Fruit fly (Drosophila melanogaster) whole organism, embryonic: ENCODE measurements around the gene Kat60.

ENCODE experiments used
- Aef1 ChIP-seq: fragments of 200-800 bp; sonication (Bioruptor generic); IDR thresholded peaks from 3 replicates; pipeline ENCODE4 v1.3.6; 2022; ENCODE audit warnings: missing biosample characterization, missing genetic modification characterization
- Antp ChIP-seq: fragments of 200-800 bp; sonication (Bioruptor generic); optimal IDR thresholded peaks from 3 replicates; lab custom pipeline; 2016; ENCODE audit warnings: missing biosample characterization, missing genetic modification characterization
- B-H2 ChIP-seq: fragments of 200-800 bp; sonication (Bioruptor generic); optimal IDR thresholded peaks from 2 replicates; lab custom pipeline; 2018; ENCODE audit warnings: missing biosample characterization, mild to moderate bottlenecking, missing genetic modification characterization
- CG10274 ChIP-seq: fragments of 200-800 bp; sonication (Bioruptor generic); optimal IDR thresholded peaks from 3 replicates; lab custom pipeline; 2017; ENCODE audit warnings: missing biosample characterization, mild to moderate bottlenecking, missing genetic modification characterization
- CG10321 ChIP-seq: fragments of 200-800 bp; sonication (Bioruptor generic); IDR thresholded peaks from 2 replicates; pipeline ENCODE4 v1.3.6; 2022; ENCODE audit warnings: missing biosample characterization, missing genetic modification characterization
- CG12299 ChIP-seq: fragments of 200-800 bp; sonication (Bioruptor generic); optimal IDR thresholded peaks from 2 replicates; lab custom pipeline; 2018; ENCODE audit warnings: missing biosample characterization, mild to moderate bottlenecking, missing genetic modification characterization
- CG12744 ChIP-seq: fragments of 200-800 bp; sonication (Bioruptor generic); optimal IDR thresholded peaks from 2 replicates; lab custom pipeline; 2016; ENCODE audit warnings: missing biosample characterization, missing genetic modification characterization
- CG14667 ChIP-seq: fragments of 200-800 bp; sonication (Bioruptor generic); IDR thresholded peaks from 2 replicates; pipeline ENCODE4 v1.3.6; 2022; ENCODE audit warnings: missing biosample characterization, missing genetic modification characterization
- CG15514 ChIP-seq: fragments of 200-800 bp; sonication (Bioruptor generic); optimal IDR thresholded peaks from 3 replicates; lab custom pipeline; 2017; ENCODE audit warnings: missing biosample characterization, missing genetic modification characterization, mild to moderate bottlenecking, moderate library complexity, missing genetic modification reagents
- CG1603 ChIP-seq: fragments of 200-800 bp; sonication (Bioruptor generic); optimal IDR thresholded peaks from 2 replicates; lab custom pipeline; 2019; ENCODE audit warnings: missing biosample characterization, mild to moderate bottlenecking, missing genetic modification characterization, moderate library complexity
- CG17802 ChIP-seq: fragments of 200-800 bp; sonication (Bioruptor generic); optimal IDR thresholded peaks from 2 replicates; lab custom pipeline; 2018; ENCODE audit warnings: missing biosample characterization, mild to moderate bottlenecking, missing genetic modification characterization, moderate library complexity
- CG18599 ChIP-seq: fragments of 200-800 bp; sonication (Bioruptor generic); optimal IDR thresholded peaks from 3 replicates; lab custom pipeline; 2017; ENCODE audit warnings: missing biosample characterization, missing genetic modification characterization, mild to moderate bottlenecking, moderate library complexity, missing genetic modification reagents
- CG2120 ChIP-seq: fragments of 200-800 bp; sonication (Bioruptor generic); optimal IDR thresholded peaks from 3 replicates; lab custom pipeline; 2016; ENCODE audit warnings: missing biosample characterization, missing genetic modification characterization
- CG32767 ChIP-seq: fragments of 200-800 bp; sonication (Bioruptor generic); IDR thresholded peaks from 2 replicates; pipeline ENCODE4 v1.3.6; 2022; ENCODE audit warnings: missing biosample characterization, missing genetic modification characterization
- CG3407 ChIP-seq: fragments of 200-800 bp; sonication (Bioruptor generic); optimal IDR thresholded peaks from 2 replicates; lab custom pipeline; 2018; ENCODE audit warnings: missing biosample characterization, mild to moderate bottlenecking, missing genetic modification characterization
- CG4328 ChIP-seq: fragments of 200-800 bp; sonication (Bioruptor generic); optimal IDR thresholded peaks from 3 replicates; lab custom pipeline; 2017; ENCODE audit warnings: missing biosample characterization, missing genetic modification reagents, missing genetic modification characterization
- CG4707 ChIP-seq: fragments of 200-800 bp; sonication (Bioruptor generic); optimal IDR thresholded peaks from 2 replicates; lab custom pipeline; 2018; ENCODE audit warnings: missing biosample characterization, mild to moderate bottlenecking, missing genetic modification characterization, moderate library complexity
- CG8290 ChIP-seq, 3 experiments: fragments of 200-800 bp; sonication (Bioruptor generic); optimal IDR thresholded peaks; 2 replicates each; lab custom pipeline; 2016 to 2019; ENCODE audit warnings: missing biosample characterization in 3 of 3, missing genetic modification characterization in 3 of 3, mild to moderate bottlenecking in 2 of 3, moderate library complexity in 1 of 3
- CG8924 ChIP-seq: fragments of 200-800 bp; optimal IDR thresholded peaks from 3 replicates; lab custom pipeline; 2019; ENCODE audit warnings: missing biosample characterization, mild to moderate bottlenecking, missing genetic modification characterization, moderate library complexity
- Dfd ChIP-seq, 2 experiments: fragments of >200 bp; optimal IDR thresholded peaks; 2 replicates each; lab custom pipeline; 2017; ENCODE audit warnings: missing biosample characterization in 2 of 2, missing genetic modification characterization in 2 of 2
- H2.0 ChIP-seq: fragments of 200-800 bp; sonication (Bioruptor generic); IDR thresholded peaks from 2 replicates; pipeline ENCODE4 v1.3.6; 2022; ENCODE audit warnings: missing biosample characterization, missing genetic modification characterization
- HLH3B ChIP-seq: fragments of 200-800 bp; sonication (Bioruptor generic); IDR thresholded peaks from 2 replicates; pipeline ENCODE4 v1.3.6; 2022; ENCODE audit warnings: missing biosample characterization, missing genetic modification characterization
- HmgD ChIP-seq: fragments of 200-800 bp; sonication (Bioruptor generic); optimal IDR thresholded peaks from 3 replicates; lab custom pipeline; 2016; ENCODE audit warnings: missing biosample characterization, missing genetic modification characterization
- Hr3 ChIP-seq: fragments of 200-800 bp; sonication (Bioruptor generic); optimal IDR thresholded peaks from 3 replicates; lab custom pipeline; 2016; ENCODE audit warnings: missing biosample characterization, missing genetic modification characterization
- Hr51 ChIP-seq, 2 experiments: fragments of 200-800 bp; sonication (Bioruptor generic); optimal IDR thresholded peaks; 2 replicates in 1 of 2; 3 replicates in 1 of 2; lab custom pipeline; 2016 to 2018; ENCODE audit warnings: missing biosample characterization in 2 of 2, missing genetic modification characterization in 2 of 2, mild to moderate bottlenecking in 1 of 2, moderate library complexity in 1 of 2
- MBD-R2 ChIP-seq: fragments of 200-800 bp; sonication (Bioruptor generic); IDR thresholded peaks from 2 replicates; pipeline ENCODE4 v1.3.6; 2022; ENCODE audit warnings: missing biosample characterization, missing genetic modification characterization
- Oaz ChIP-seq: fragments of 200-800 bp; sonication (Bioruptor generic); IDR thresholded peaks from 2 replicates; pipeline ENCODE4 v1.3.6; 2022; ENCODE audit warnings: missing biosample characterization, missing genetic modification characterization
- Poxn ChIP-seq: fragments of 200-800 bp; sonication (Bioruptor generic); IDR thresholded peaks from 2 replicates; pipeline ENCODE4 v1.3.6; 2022; ENCODE audit warnings: missing biosample characterization, missing genetic modification characterization
- Side ChIP-seq: fragments of 200-800 bp; sonication (Bioruptor generic); optimal IDR thresholded peaks from 2 replicates; lab custom pipeline; 2016; ENCODE audit warnings: missing biosample characterization, missing genetic modification characterization
- Stat92E ChIP-seq, 3 experiments: fragments of >200 bp in 2 of 3; fragments of 200-800 bp in 1 of 3; sonication (Bioruptor generic) in 1 of 3; optimal IDR thresholded peaks; 2 replicates each; lab custom pipeline; 2017 to 2019; ENCODE audit warnings: missing biosample characterization in 3 of 3, missing genetic modification characterization in 3 of 3, mild to moderate bottlenecking in 1 of 3, moderate library complexity in 1 of 3
- TFAM ChIP-seq: fragments of 200-800 bp; sonication (Bioruptor generic); optimal IDR thresholded peaks from 2 replicates; lab custom pipeline; 2017; ENCODE audit warnings: missing biosample characterization, missing genetic modification characterization, inconsistent platforms
- Taf1 ChIP-seq: fragments of 200-800 bp; sonication (Bioruptor generic); IDR thresholded peaks from 2 replicates; pipeline ENCODE4 v1.3.6; 2022; ENCODE audit warnings: missing biosample characterization, missing genetic modification characterization
- ci ChIP-seq: fragments of 200-800 bp; sonication (Bioruptor generic); IDR thresholded peaks from 3 replicates; pipeline ENCODE4 v1.3.6; 2022; ENCODE audit warnings: missing biosample characterization, missing genetic modification characterization
- da ChIP-seq: fragments of 200-800 bp; sonication (Bioruptor generic); optimal IDR thresholded peaks from 2 replicates; lab custom pipeline; 2016; ENCODE audit warnings: missing biosample characterization, missing genetic modification characterization
- dimm ChIP-seq: fragments of 200-800 bp; sonication (Bioruptor generic); IDR thresholded peaks from 2 replicates; pipeline ENCODE4 v1.3.6; 2022; ENCODE audit warnings: missing biosample characterization, missing genetic modification characterization
- disco-r ChIP-seq: fragments of 200-800 bp; sonication (Bioruptor generic); optimal IDR thresholded peaks from 2 replicates; lab custom pipeline; 2016; ENCODE audit warnings: missing biosample characterization, missing genetic modification characterization
- eyg ChIP-seq: fragments of 200-800 bp; sonication (Bioruptor generic); optimal IDR thresholded peaks from 3 replicates; lab custom pipeline; 2016; ENCODE audit warnings: missing biosample characterization, missing genetic modification characterization
- h ChIP-seq: fragments of >200 bp; optimal IDR thresholded peaks from 2 replicates; lab custom pipeline; 2017
- hkb ChIP-seq, 2 experiments: fragments of 200-800 bp in 1 of 2; fragments of >200 bp in 1 of 2; sonication (Bioruptor generic) in 1 of 2; IDR thresholded peaks in 1 of 2; optimal IDR thresholded peaks in 1 of 2; 2 replicates each; pipeline versions ENCODE4 v1.3.6 to Lab custom; 2017 to 2022; ENCODE audit warnings: missing biosample characterization in 1 of 2, missing genetic modification characterization in 1 of 2
- jumu ChIP-seq: fragments of 200-800 bp; sonication (Bioruptor generic); optimal IDR thresholded peaks from 3 replicates; lab custom pipeline; 2016; ENCODE audit warnings: missing biosample characterization, missing genetic modification characterization
- lab ChIP-seq: fragments of 200-800 bp; sonication (Bioruptor generic); optimal IDR thresholded peaks from 3 replicates; lab custom pipeline; 2017; ENCODE audit warnings: missing biosample characterization, missing genetic modification characterization, mild to moderate bottlenecking, moderate library complexity, missing genetic modification reagents
- lola ChIP-seq, 3 experiments: fragments of >200 bp in 2 of 3; fragments of 200-800 bp in 1 of 3; sonication (Bioruptor generic) in 1 of 3; optimal IDR thresholded peaks; 2 replicates each; lab custom pipeline; 2017 to 2019; ENCODE audit warnings: missing biosample characterization in 3 of 3, missing genetic modification characterization in 3 of 3, mild to moderate bottlenecking in 1 of 3, moderate library complexity in 1 of 3
- nerfin-2 ChIP-seq: fragments of 200-800 bp; sonication (Bioruptor generic); IDR thresholded peaks from 2 replicates; pipeline ENCODE4 v1.3.6; 2022; ENCODE audit warnings: missing biosample characterization, missing genetic modification characterization; ENCODE audit not compliant: partially characterized antibody
- pan ChIP-seq, 4 experiments: fragments of >200 bp in 3 of 4; fragments of 200-800 bp in 1 of 4; sonication (Bioruptor generic) in 1 of 4; optimal IDR thresholded peaks in 3 of 4; IDR thresholded peaks in 1 of 4; 2 replicates each; pipeline versions ENCODE4 v1.3.6 to Lab custom; 2017 to 2022; ENCODE audit warnings: missing biosample characterization in 2 of 4, missing genetic modification characterization in 2 of 4, mixed read lengths in 1 of 4
- vvl ChIP-seq: fragments of 200-800 bp; sonication (Bioruptor generic); IDR thresholded peaks from 2 replicates; pipeline ENCODE4 v1.3.6; 2022; ENCODE audit warnings: missing biosample characterization, missing genetic modification characterization
- zfh2 ChIP-seq: fragments of 200-800 bp; sonication (Bioruptor generic); optimal IDR thresholded peaks from 2 replicates; lab custom pipeline; 2016; ENCODE audit warnings: missing biosample characterization, missing genetic modification characterization

Kat60 gene

DNA sequence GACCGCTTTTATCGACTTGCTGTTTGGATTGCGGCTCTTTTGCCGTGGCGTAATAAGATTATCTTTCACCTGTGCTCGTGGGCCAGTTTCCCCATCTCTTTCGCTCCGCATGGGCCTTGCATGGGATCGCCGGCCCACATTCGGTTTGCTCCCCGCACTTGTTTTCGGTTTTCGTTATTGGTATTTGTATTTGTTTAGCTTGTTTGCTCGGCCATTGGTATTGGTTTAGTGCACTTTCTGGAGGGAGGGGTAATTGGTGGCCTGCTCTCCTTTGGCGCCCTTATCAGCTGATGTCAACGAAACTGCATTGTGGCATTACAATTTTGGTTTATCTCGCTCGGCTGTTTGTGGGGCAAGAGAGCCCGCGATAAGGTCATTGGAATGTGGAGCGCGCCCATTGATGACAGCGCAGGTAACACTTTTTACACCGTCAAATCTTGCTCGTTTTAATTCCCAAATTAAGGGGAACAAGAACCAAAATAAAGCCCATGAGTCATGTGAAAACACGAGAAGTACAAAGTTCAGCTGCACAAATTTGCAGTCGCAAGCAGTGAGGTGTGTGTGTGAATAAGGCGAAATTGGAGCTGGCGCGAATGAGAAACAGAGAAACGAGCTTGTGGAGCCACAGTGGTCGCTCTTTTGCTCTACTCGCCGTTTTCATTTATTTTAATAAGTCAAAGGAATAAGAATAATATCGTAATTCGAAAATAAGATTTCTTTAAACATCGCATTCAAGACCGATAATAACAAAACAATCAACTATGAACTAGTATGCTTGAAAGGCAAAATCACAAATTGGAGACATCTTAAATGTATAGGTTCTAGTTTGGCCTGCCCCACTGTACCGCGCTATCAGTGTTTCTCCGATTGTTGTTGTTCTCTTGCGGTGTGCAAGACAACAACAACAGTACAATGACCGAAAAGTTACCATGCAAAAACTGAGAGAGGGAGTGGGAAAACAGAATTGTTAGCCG, 16.4 kb downstream of the Kat60 start (continued):
- TF ChIP-seq CG8290 (GFP tag; optimal IDR thresholded peaks at IDR 0.05; lab: Kevin White, UChicago), result peak; percentile 100
- peak; percentile 91 to 100 for TF ChIP-seq CG8290 (tag; optimal IDR thresholded peaks at IDR 0.05; lab: Kevin White, UChicago)
- no peak for TF ChIP-seq h (lab: Kevin White, UChicago)
- peak; percentile 48 for TF ChIP-seq CG10321
- TF ChIP-seq CG12299 (tag; lab: Kevin White, UChicago), result peak; percentile 94
- peak; percentile 95 for TF ChIP-seq CG8924 (tag; lab: Kevin White, UChicago)
- TF ChIP-seq ci (GFP tag; lab: Robert Waterston, UW), result peak; percentile 100
- TF ChIP-seq HmgD (GFP tag; lab: Kevin White, UChicago), result peak; percentile 98
- peak; percentile 98 for TF ChIP-seq CG1603 (tag; lab: Kevin White, UChicago)
- peak; percentile 97 for TF ChIP-seq TFAM (GFP tag; lab: Kevin White, UChicago)
- peak; percentile 97 for TF ChIP-seq jumu (GFP tag; lab: Kevin White, UChicago)
- TF ChIP-seq H2.0 (GFP tag; lab: Robert Waterston, UW), result peak; percentile 82
- TF ChIP-seq Oaz (GFP tag; lab: Robert Waterston, UW), result no peak
- peak; percentile 99 for TF ChIP-seq Side (GFP tag; lab: Kevin White, UChicago)
- TF ChIP-seq da (GFP tag; lab: Kevin White, UChicago), result peak; percentile 98
- no peak for TF ChIP-seq Poxn (GFP tag; lab: Robert Waterston, UW)
- TF ChIP-seq Aef1 (GFP tag; lab: Robert Waterston, UW), result peak; percentile 73
- TF ChIP-seq CG4328, result peak; percentile 96
- TF ChIP-seq CG4707 (GFP tag; lab: Kevin White, UChicago), result peak; percentile 98
- TF ChIP-seq CG2120 (GFP tag; lab: Kevin White, UChicago), result peak; percentile 64
- TF ChIP-seq CG10274, result peak; percentile 85
- peak; percentile 98 for TF ChIP-seq disco-r (GFP tag; lab: Kevin White, UChicago)
- peak; percentile 77 to 99 for TF ChIP-seq Hr51 (GFP tag; optimal IDR thresholded peaks at IDR 0.05; lab: Kevin White, UChicago)
- peak; percentile 90 for TF ChIP-seq CG32767 (GFP tag; lab: Robert Waterston, UW)
- no peak for TF ChIP-seq B-H2
- peak; percentile 94 for TF ChIP-seq CG12744 (GFP tag; lab: Kevin White, UChicago)
- peak; percentile 97 for TF ChIP-seq HLH3B
- TF ChIP-seq pan (optimal IDR thresholded peaks at IDR 0.05; lab: Kevin White, UChicago), result no peak
- peak in 1 of 2 experiments; percentile 90 for TF ChIP-seq pan (GFP tag; optimal IDR thresholded peaks at IDR 0.05 in 1 of 2, IDR thresholded peaks at IDR 0.05 in 1 of 2)
- TF ChIP-seq zfh2, result peak; percentile 27
- TF ChIP-seq Antp, result peak; percentile 98
- peak; percentile 94 for TF ChIP-seq Hr3
- TF ChIP-seq CG15514 (GFP tag; lab: Kevin White, UChicago), result peak; percentile 62
- TF ChIP-seq Taf1 (GFP tag; lab: Robert Waterston, UW), result no peak
- peak; percentile 96 for TF ChIP-seq CG18599 (GFP tag; lab: Kevin White, UChicago)
- peak; percentile 97 for TF ChIP-seq vvl (GFP tag; lab: Robert Waterston, UW)
- peak in 1 of 3 experiments; percentile 80 for TF ChIP-seq Stat92E (GFP tag; optimal IDR thresholded peaks at IDR 0.05; lab: Kevin White, UChicago)
- no peak for TF ChIP-seq hkb (optimal IDR thresholded peaks at IDR 0.05; lab: Kevin White, UChicago)
- TF ChIP-seq hkb (GFP tag; IDR thresholded peaks at IDR 0.05; lab: Robert Waterston, UW), result peak; percentile 98
- TF ChIP-seq Dfd (GFP tag; optimal IDR thresholded peaks at IDR 0.05; lab: Kevin White, UChicago), result no peak
- TF ChIP-seq lab (GFP tag; lab: Kevin White, UChicago), result peak; percentile 97
- TF ChIP-seq dimm, result peak; percentile 89
- TF ChIP-seq MBD-R2, result peak; percentile 48; the same call in 1 of the 2 replicates
- TF ChIP-seq CG17802 (tag; lab: Kevin White, UChicago), result peak; percentile 91
- peak; percentile 75 for TF ChIP-seq CG14667 (GFP tag; lab: Robert Waterston, UW)
- TF ChIP-seq nerfin-2 (GFP tag; lab: Robert Waterston, UW), result no peak; the same call in 1 of the 2 replicates
- peak; percentile 98 for TF ChIP-seq eyg (GFP tag; lab: Kevin White, UChicago)
- peak in 1 of 3 experiments; percentile 97 for TF ChIP-seq lola (GFP tag; optimal IDR thresholded peaks at IDR 0.05; lab: Kevin White, UChicago)
- TF ChIP-seq CG3407 (GFP tag; lab: Kevin White, UChicago), result peak; percentile 99
